Fruit fly (Drosophila melanogaster) whole organism, adult: ENCODE results near the gene lectin-24A.

ENCODE experiments used
- CG11617 ChIP-seq: fragments of 200-800 bp; sonication (Bioruptor generic); optimal IDR thresholded peaks from 2 replicates; lab custom pipeline; 2017; ENCODE audit warnings: mild to moderate bottlenecking, missing biosample characterization, missing genetic modification reagents, missing genetic modification characterization
- CG12768 ChIP-seq: fragments of 200-800 bp; sonication (Bioruptor generic); optimal IDR thresholded peaks from 2 replicates; lab custom pipeline; 2017; ENCODE audit warnings: missing biosample characterization, missing genetic modification characterization, mild to moderate bottlenecking, moderate library complexity, missing genetic modification reagents
- CG14711 ChIP-seq: fragments of 200-800 bp; sonication (Bioruptor generic); optimal IDR thresholded peaks from 2 replicates; lab custom pipeline; 2018; ENCODE audit warnings: missing biosample characterization, mild to moderate bottlenecking, missing genetic modification characterization, moderate library complexity
- CG1620 ChIP-seq: fragments of 200-800 bp; sonication (Bioruptor generic); optimal IDR thresholded peaks from 2 replicates; lab custom pipeline; 2016; ENCODE audit warnings: missing biosample characterization, missing genetic modification characterization
- CG5204 ChIP-seq: fragments of 200-800 bp; sonication (Bioruptor generic); optimal IDR thresholded peaks from 2 replicates; lab custom pipeline; 2016; ENCODE audit warnings: missing biosample characterization, missing genetic modification characterization
- CG7045 ChIP-seq: fragments of 200-800 bp; sonication (Bioruptor generic); optimal IDR thresholded peaks from 2 replicates; lab custom pipeline; 2017; ENCODE audit warnings: missing biosample characterization, mild to moderate bottlenecking, missing genetic modification characterization
- Clk ChIP-seq: fragments of 200-800 bp; sonication (Bioruptor generic); optimal IDR thresholded peaks from 2 replicates; lab custom pipeline; 2017; ENCODE audit warnings: missing biosample characterization, missing genetic modification characterization
- Hr96 ChIP-seq: fragments of 200-800 bp; sonication (Bioruptor generic); optimal IDR thresholded peaks from 2 replicates; lab custom pipeline; 2016; ENCODE audit warnings: missing biosample characterization, missing genetic modification characterization
- Mnt ChIP-seq: fragments of 200-800 bp; sonication (Bioruptor generic); optimal IDR thresholded peaks from 2 replicates; lab custom pipeline; 2016; ENCODE audit warnings: missing biosample characterization, mild to moderate bottlenecking, missing genetic modification characterization
- bab1 ChIP-seq: fragments of 200-800 bp; sonication (Bioruptor generic); optimal IDR thresholded peaks from 3 replicates; lab custom pipeline; 2019; ENCODE audit warnings: missing biosample characterization, mild to moderate bottlenecking, missing genetic modification characterization, moderate library complexity
- kay ChIP-seq: fragments of 200-800 bp; sonication (Bioruptor generic); peaks from one replicate; lab custom pipeline; 2016; ENCODE audit warnings: missing biosample characterization, missing genetic modification characterization, borderline replicate concordance
- ovo ChIP-seq: fragments of 200-800 bp; sonication (Bioruptor generic); optimal IDR thresholded peaks from 2 replicates; lab custom pipeline; 2016; ENCODE audit warnings: missing biosample characterization, missing genetic modification characterization
- pad ChIP-seq: fragments of 200-800 bp; sonication (Bioruptor generic); optimal IDR thresholded peaks from 3 replicates; lab custom pipeline; 2017; ENCODE audit warnings: missing biosample characterization, missing genetic modification characterization, mild to moderate bottlenecking, moderate library complexity, missing genetic modification reagents
- toe ChIP-seq: fragments of 200-800 bp; sonication (Bioruptor generic); optimal IDR thresholded peaks from 2 replicates; lab custom pipeline; 2016; ENCODE audit warnings: missing biosample characterization, missing genetic modification characterization

DNA sequence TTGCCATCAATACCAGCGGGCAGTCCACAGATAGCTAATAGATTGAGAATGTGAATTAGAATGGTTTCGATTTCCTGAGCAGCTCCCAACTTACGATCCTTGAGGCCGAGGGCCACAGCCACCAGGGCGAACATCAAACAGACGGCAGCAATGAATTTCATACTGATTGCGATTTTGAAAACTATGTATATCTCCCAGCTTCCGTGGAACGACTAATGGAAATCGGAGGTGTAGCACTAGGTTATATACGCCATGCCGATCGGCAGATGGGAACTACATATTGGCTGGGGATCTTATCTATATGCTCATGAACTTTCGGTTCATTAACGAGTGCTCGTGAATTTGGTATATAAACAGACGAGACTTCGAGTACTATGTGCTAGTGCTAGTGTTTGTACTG is 21.1 kb downstream of the lectin-24A start, which contains the start of gene IM33:
- TF ChIP-seq kay = no peak
- TF ChIP-seq ovo = no peak
- TF ChIP-seq toe = no peak
- no peak for TF ChIP-seq CG11617
- no peak for TF ChIP-seq bab1
- no peak for TF ChIP-seq CG7045
- no peak for TF ChIP-seq Clk
- TF ChIP-seq Hr96 (GFP tag; lab: Kevin White, UChicago) = no peak
- no peak for TF ChIP-seq pad (GFP tag; lab: Kevin White, UChicago)
- no peak for TF ChIP-seq CG5204 (GFP tag; lab: Kevin White, UChicago)
- TF ChIP-seq CG1620 (GFP tag; lab: Kevin White, UChicago) = no peak
- no peak for TF ChIP-seq CG14711 (tag; lab: Kevin White, UChicago)
- TF ChIP-seq CG12768 (GFP tag; lab: Kevin White, UChicago) = no peak
- TF ChIP-seq Mnt = no peak
